Fruit fly (Drosophila melanogaster) whole organism, prepupa: ENCODE measurements around the gene UQCR-C2.

Experiments
- Blimp-1 ChIP-seq: fragments of 200-800 bp; sonication (Bioruptor generic); optimal IDR thresholded peaks from 3 replicates; lab custom pipeline; 2017; ENCODE audit warnings: missing biosample characterization, missing genetic modification characterization, mild to moderate bottlenecking, moderate library complexity, missing genetic modification reagents
- CG11294 ChIP-seq: fragments of 200-800 bp; sonication (Bioruptor generic); IDR thresholded peaks from 2 replicates; pipeline ENCODE4 v1.3.6; 2022; ENCODE audit warnings: missing biosample characterization, missing genetic modification characterization
- CG11762 ChIP-seq: fragments of 200-800 bp; sonication (Bioruptor generic); optimal IDR thresholded peaks from 3 replicates; lab custom pipeline; 2016; ENCODE audit warnings: missing biosample characterization, missing genetic modification characterization; ENCODE audit not compliant: insufficient read depth
- CG11902 ChIP-seq: fragments of 200-800 bp; sonication (Bioruptor generic); optimal IDR thresholded peaks from 3 replicates; lab custom pipeline; 2016; ENCODE audit warnings: missing biosample characterization, missing genetic modification characterization
- CG15336 ChIP-seq: fragments of 200-800 bp; sonication (Bioruptor generic); IDR thresholded peaks from 2 replicates; pipeline ENCODE4 v1.3.6; 2022; ENCODE audit warnings: missing biosample characterization, missing genetic modification characterization
- CG1621 ChIP-seq: fragments of 200-800 bp; sonication (Bioruptor generic); optimal IDR thresholded peaks from 3 replicates; lab custom pipeline; 2018; ENCODE audit warnings: missing biosample characterization, mild to moderate bottlenecking, missing genetic modification characterization
- CG32006 ChIP-seq: fragments of 200-800 bp; sonication (Bioruptor generic); optimal IDR thresholded peaks from 3 replicates; lab custom pipeline; 2017; ENCODE audit warnings: missing biosample characterization, mild to moderate bottlenecking, missing genetic modification characterization
- CG3919 ChIP-seq: fragments of 200-800 bp; sonication (Bioruptor generic); optimal IDR thresholded peaks from 3 replicates; lab custom pipeline; 2016; ENCODE audit warnings: missing biosample characterization, missing genetic modification characterization
- CG4318 ChIP-seq: fragments of 200-800 bp; sonication (Bioruptor generic); optimal IDR thresholded peaks from 3 replicates; lab custom pipeline; 2017; ENCODE audit warnings: missing biosample characterization, mild to moderate bottlenecking, missing genetic modification characterization
- CG6163 ChIP-seq: fragments of 200-800 bp; sonication (Bioruptor generic); IDR thresholded peaks from 3 replicates; pipeline ENCODE4 v1.3.6; 2022; ENCODE audit warnings: missing biosample characterization, missing genetic modification characterization
- CG6792 ChIP-seq: fragments of 200-800 bp; sonication (Bioruptor generic); optimal IDR thresholded peaks from 3 replicates; lab custom pipeline; 2016; ENCODE audit warnings: missing biosample characterization, missing genetic modification characterization
- CG6808 ChIP-seq: fragments of 200-800 bp; sonication (Bioruptor generic); optimal IDR thresholded peaks from 3 replicates; lab custom pipeline; 2017; ENCODE audit warnings: missing biosample characterization, missing genetic modification characterization, mild to moderate bottlenecking, moderate library complexity, missing genetic modification reagents
- CG6854 ChIP-seq: fragments of 200-800 bp; sonication (Bioruptor generic); optimal IDR thresholded peaks from 2 replicates; lab custom pipeline; 2017; ENCODE audit warnings: missing biosample characterization, mild to moderate bottlenecking, missing genetic modification characterization
- CG7368 ChIP-seq: fragments of 200-800 bp; sonication (Bioruptor generic); optimal IDR thresholded peaks from 3 replicates; lab custom pipeline; 2016; ENCODE audit warnings: missing biosample characterization, missing genetic modification characterization
- CG8119 ChIP-seq: fragments of 200-800 bp; sonication (Bioruptor generic); IDR thresholded peaks from 3 replicates; pipeline ENCODE4 v1.3.6; 2022; ENCODE audit warnings: missing biosample characterization, missing genetic modification characterization
- CG8632 ChIP-seq: fragments of 200-800 bp; sonication (Bioruptor generic); optimal IDR thresholded peaks from 3 replicates; lab custom pipeline; 2016; ENCODE audit warnings: missing biosample characterization, missing genetic modification characterization
- CG9139 ChIP-seq: fragments of 200-800 bp; sonication (Bioruptor generic); optimal IDR thresholded peaks from 3 replicates; lab custom pipeline; 2017; ENCODE audit warnings: missing biosample characterization, mild to moderate bottlenecking, missing genetic modification characterization
- Eip78C ChIP-seq: fragments of 200-800 bp; sonication (Bioruptor generic); peaks from one replicate; lab custom pipeline; 2016; ENCODE audit warnings: missing biosample characterization, missing genetic modification characterization
- Eip93F ChIP-seq: fragments of 200-800 bp; sonication (Bioruptor generic); optimal IDR thresholded peaks from 2 replicates; lab custom pipeline; 2016; ENCODE audit warnings: missing biosample characterization, mild to moderate bottlenecking, missing genetic modification characterization
- Ets96B ChIP-seq: fragments of 200-800 bp; optimal IDR thresholded peaks from 2 replicates; lab custom pipeline; 2019; ENCODE audit warnings: missing biosample characterization, mild to moderate bottlenecking, missing genetic modification characterization, moderate library complexity
- Gug ChIP-seq: fragments of 200-800 bp; sonication (Bioruptor generic); IDR thresholded peaks from 2 replicates; pipeline ENCODE4 v1.3.6; 2022; ENCODE audit warnings: missing biosample characterization, missing genetic modification characterization
- Hr38 ChIP-seq: sonication (Bioruptor generic); optimal IDR thresholded peaks from 2 replicates; lab custom pipeline; 2016; ENCODE audit warnings: missing biosample characterization, missing genetic modification characterization
- Hr39 ChIP-seq: fragments of 200-800 bp; sonication (Bioruptor generic); optimal IDR thresholded peaks from 2 replicates; lab custom pipeline; 2016; ENCODE audit warnings: missing biosample characterization, missing genetic modification characterization
- Hr4 ChIP-seq: fragments of 200-800 bp; sonication (Bioruptor generic); optimal IDR thresholded peaks from 3 replicates; lab custom pipeline; 2016; ENCODE audit warnings: missing biosample characterization, missing genetic modification characterization
- Lpt ChIP-seq: fragments of 200-800 bp; sonication (Bioruptor generic); optimal IDR thresholded peaks from 3 replicates; lab custom pipeline; 2016; ENCODE audit warnings: missing biosample characterization, missing genetic modification characterization
- Met ChIP-seq: fragments of 200-800 bp; sonication (Bioruptor generic); optimal IDR thresholded peaks from 3 replicates; lab custom pipeline; 2016; ENCODE audit warnings: missing biosample characterization, missing genetic modification characterization
- OdsH ChIP-seq: fragments of 200-800 bp; sonication (Bioruptor generic); optimal IDR thresholded peaks from 3 replicates; lab custom pipeline; 2016; ENCODE audit warnings: missing biosample characterization, missing genetic modification characterization
- Smox ChIP-seq: fragments of 200-800 bp; sonication (Bioruptor generic); optimal IDR thresholded peaks from 3 replicates; lab custom pipeline; 2016; ENCODE audit warnings: missing biosample characterization, missing genetic modification characterization
- Sox14 ChIP-seq: fragments of 200-800 bp; sonication (Bioruptor generic); optimal IDR thresholded peaks from 3 replicates; lab custom pipeline; 2016; ENCODE audit warnings: missing biosample characterization, missing genetic modification characterization
- Sox15 ChIP-seq: fragments of 200-800 bp; sonication (Bioruptor generic); optimal IDR thresholded peaks from 3 replicates; lab custom pipeline; 2016; ENCODE audit warnings: missing biosample characterization, missing genetic modification characterization
- achi ChIP-seq: fragments of 200-800 bp; sonication (Bioruptor generic); optimal IDR thresholded peaks from 3 replicates; lab custom pipeline; 2016; ENCODE audit warnings: missing biosample characterization, missing genetic modification characterization
- acj6 ChIP-seq: fragments of 200-800 bp; sonication (Bioruptor generic); optimal IDR thresholded peaks from 3 replicates; lab custom pipeline; 2016; ENCODE audit warnings: missing biosample characterization, missing genetic modification characterization
- dac ChIP-seq: fragments of 200-800 bp; sonication (Bioruptor generic); optimal IDR thresholded peaks from 2 replicates; lab custom pipeline; 2017; ENCODE audit warnings: missing biosample characterization, mild to moderate bottlenecking, missing genetic modification characterization
- esn ChIP-seq: fragments of 200-800 bp; sonication (Bioruptor generic); optimal IDR thresholded peaks from 2 replicates; lab custom pipeline; 2016; ENCODE audit warnings: missing biosample characterization, mild to moderate bottlenecking, missing genetic modification characterization, moderate library complexity
- fd59A ChIP-seq: fragments of 200-800 bp; sonication (Bioruptor generic); optimal IDR thresholded peaks from 2 replicates; lab custom pipeline; 2017; ENCODE audit warnings: missing biosample characterization, mild to moderate bottlenecking, missing genetic modification characterization, missing genetic modification reagents
- fd85E ChIP-seq: fragments of 200-800 bp; sonication (Bioruptor generic); optimal IDR thresholded peaks from 3 replicates; lab custom pipeline; 2016; ENCODE audit warnings: missing biosample characterization, missing genetic modification characterization
- fkh ChIP-seq: fragments of 200-800 bp; sonication (Bioruptor generic); optimal IDR thresholded peaks from 3 replicates; lab custom pipeline; 2017; ENCODE audit warnings: missing biosample characterization, mild to moderate bottlenecking, missing genetic modification characterization, moderate library complexity
- net ChIP-seq: fragments of 200-800 bp; sonication (Bioruptor generic); optimal IDR thresholded peaks from 3 replicates; lab custom pipeline; 2016; ENCODE audit warnings: missing biosample characterization, missing genetic modification characterization
- salr ChIP-seq, 2 experiments: fragments of 200-800 bp; sonication (Bioruptor generic); optimal IDR thresholded peaks; 3 replicates each; lab custom pipeline; 2016 to 2018; ENCODE audit warnings: missing biosample characterization in 2 of 2, missing genetic modification characterization in 2 of 2, mild to moderate bottlenecking in 1 of 2
- spab ChIP-seq: fragments of 200-800 bp; sonication (Bioruptor generic); optimal IDR thresholded peaks from 2 replicates; lab custom pipeline; 2017; ENCODE audit warnings: missing biosample characterization, mild to moderate bottlenecking, missing genetic modification characterization, missing genetic modification reagents
- svp ChIP-seq: fragments of 200-800 bp; sonication (Bioruptor generic); peaks from one replicate; lab custom pipeline; 2016; ENCODE audit warnings: missing biosample characterization, missing genetic modification characterization
- topi ChIP-seq: fragments of 200-800 bp; sonication (Bioruptor generic); optimal IDR thresholded peaks from 3 replicates; lab custom pipeline; 2016; ENCODE audit warnings: missing biosample characterization, missing genetic modification characterization

Gene UQCR-C2

DNA sequence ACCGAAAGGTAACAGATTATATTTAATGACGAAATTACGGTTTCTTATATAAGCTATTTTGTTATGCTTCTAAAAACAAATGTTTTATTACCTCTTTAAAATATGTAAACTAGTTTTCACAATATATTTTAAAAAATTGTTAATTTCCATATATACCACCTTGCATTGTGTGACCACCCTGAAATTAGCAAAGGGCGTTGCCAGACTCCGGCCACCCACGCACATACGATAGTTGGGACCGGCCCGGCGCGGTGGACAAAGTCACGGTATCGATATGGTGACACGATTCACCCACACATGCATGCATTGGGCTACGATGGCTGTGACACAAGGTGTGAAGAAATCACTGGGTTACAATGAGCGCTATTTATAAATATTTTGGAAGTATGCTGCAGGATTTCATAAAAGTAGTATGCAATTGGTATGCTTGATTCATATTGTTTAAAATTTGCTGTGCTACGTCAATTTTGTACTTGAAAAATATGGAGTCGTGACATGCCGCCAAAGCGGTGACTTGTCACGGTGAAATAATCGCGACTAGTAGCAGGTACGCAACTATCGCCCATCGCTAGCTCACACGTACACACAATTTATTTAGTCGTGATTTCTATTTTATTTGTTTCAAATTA is 4.2 kb downstream of the UQCR-C2 start (continued):
- TF ChIP-seq CG6808 (no peak), Blimp-1 (GFP tag; lab: Kevin White, UChicago) (no peak), net (GFP tag; lab: Kevin White, UChicago) (no peak), Ets96B (tag; lab: Kevin White, UChicago) (peak; percentile 50), esn (GFP tag; lab: Kevin White, UChicago) (peak; percentile 66), CG3919 (GFP tag; lab: Kevin White, UChicago) (peak; percentile 59), CG15336 (GFP tag; lab: Robert Waterston, UW) (peak; percentile 43; the same call in 1 of the 2 replicates), CG11762 (no peak), CG1621 (tag; lab: Kevin White, UChicago) (peak; percentile 37), CG8119 (GFP tag; lab: Robert Waterston, UW) (0 out of 3 replicates have a peak, but pooled peaks have one; percentile 54), Sox14 (peak; percentile 64), achi (no peak), spab (GFP tag; lab: Kevin White, UChicago) (no peak), topi (GFP tag; lab: Kevin White, UChicago) (peak; percentile 42), CG6163 (peak; percentile 38; the same call in 1 of the 3 replicates), Met (GFP tag; lab: Kevin White, UChicago) (no peak), Smox (GFP tag; lab: Kevin White, UChicago) (no peak), OdsH (GFP tag; lab: Kevin White, UChicago) (peak; percentile 55), Hr39 (GFP tag; lab: Kevin White, UChicago) (peak; percentile 49)

DNA sequence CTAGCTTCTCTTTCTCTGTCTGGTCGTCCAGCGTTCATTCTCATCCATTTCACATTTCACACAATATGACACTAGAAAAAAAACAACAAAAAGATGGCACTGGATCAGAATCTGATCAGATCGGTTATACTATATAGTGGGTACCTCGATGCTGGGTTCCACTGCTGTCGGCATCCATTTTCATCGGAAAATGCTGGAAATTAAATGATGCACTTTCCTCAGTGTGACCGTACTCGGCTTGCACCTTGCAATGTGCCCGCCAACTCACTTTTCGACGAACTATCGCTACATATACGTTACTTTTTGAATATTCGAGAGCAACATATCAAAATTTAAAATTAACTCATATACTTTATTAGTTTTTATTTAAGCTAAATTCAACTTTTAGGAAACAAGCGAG is 6.9 kb downstream of the UQCR-C2 start, which contains the start of gene tra:
Gene tra (minus strand): TSS at position 191 of the 400 bp plus-strand sequence.
- peak; percentile 69 for TF ChIP-seq Eip78C (GFP tag; lab: Kevin White, UChicago)
- no peak for TF ChIP-seq CG9139 (GFP tag; lab: Kevin White, UChicago)

DNA sequence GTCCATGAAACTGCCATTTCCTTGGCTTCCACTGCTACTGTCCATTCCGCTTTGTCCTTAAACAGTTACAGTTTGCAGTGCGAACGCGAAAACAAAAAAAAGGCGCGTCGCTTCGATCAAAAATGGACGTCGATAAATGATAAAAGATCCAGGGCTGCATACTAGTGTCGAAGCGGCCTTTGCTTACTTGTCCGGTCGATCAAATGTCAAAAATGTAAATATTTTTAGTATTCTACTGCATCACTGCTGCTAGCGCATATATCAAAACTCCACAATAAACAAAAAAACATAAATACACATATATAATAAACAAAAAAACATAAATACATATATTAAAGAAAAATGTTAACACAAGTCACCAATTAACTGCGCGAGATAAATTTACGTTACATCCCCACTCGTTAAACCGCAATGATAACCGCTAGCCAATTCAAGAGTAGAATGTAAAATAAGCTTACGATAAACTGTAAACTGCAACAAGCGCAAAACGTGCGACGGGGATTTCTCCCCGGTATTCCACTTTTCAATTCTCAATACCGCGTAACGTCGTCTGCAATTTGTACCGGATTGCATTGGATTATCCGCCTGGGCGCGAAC is 11.1 kb downstream of the UQCR-C2 start, which contains the start of the genes spd-2 and Apl:
Gene spd-2 (minus strand): TSS at position 93 of the 597 bp plus-strand sequence.
Gene Apl (plus strand): TSS at position 260 of the 597 bp plus-strand sequence.
- TF ChIP-seq Smox (GFP tag; lab: Kevin White, UChicago) (no peak), CG1621 (tag; lab: Kevin White, UChicago) (peak; percentile 12), dac (no peak), Hr38 (no peak), Lpt (GFP tag; lab: Kevin White, UChicago) (no peak), CG4318 (GFP tag; lab: Kevin White, UChicago) (no peak), fd59A (no peak)
- TF ChIP-seq, all 60 proteins: peak for 1

DNA sequence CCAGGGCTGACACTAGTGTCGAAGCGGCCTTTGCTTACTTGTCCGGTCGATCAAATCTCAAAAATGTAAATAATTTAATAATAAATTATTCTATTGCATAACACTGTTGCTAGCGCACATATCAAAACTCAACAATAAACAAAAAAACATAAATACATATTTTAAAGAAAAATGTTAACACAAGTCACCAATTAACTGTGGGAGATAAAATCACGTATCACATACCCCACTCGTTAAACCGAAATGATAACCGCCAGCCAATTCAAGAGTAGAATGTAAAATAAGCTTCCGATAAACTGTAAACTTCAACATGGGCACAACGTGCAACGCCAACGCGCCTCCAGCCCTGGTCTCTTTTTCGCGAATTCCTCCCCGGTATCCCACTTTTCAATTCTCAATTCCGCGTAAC is 18.8 kb downstream of the UQCR-C2 start, which contains the start of gene Arts:
Gene Arts (plus strand): TSS at position 116 of the 409 bp plus-strand sequence.
- TF ChIP-seq Met (GFP tag; lab: Kevin White, UChicago), result peak; percentile 25
- TF ChIP-seq CG11294, result no peak
- peak; percentile 30 for TF ChIP-seq Hr4
- no peak for TF ChIP-seq Gug
- TF ChIP-seq Eip78C (GFP tag; lab: Kevin White, UChicago), result peak; percentile 57
- TF ChIP-seq CG6854, result no peak
- TF ChIP-seq CG11902 (GFP tag; lab: Kevin White, UChicago), result no peak
- no peak for TF ChIP-seq CG9139 (GFP tag; lab: Kevin White, UChicago)
- TF ChIP-seq esn (GFP tag; lab: Kevin White, UChicago), result peak; percentile 41
- TF ChIP-seq fd85E, result no peak
- no peak for TF ChIP-seq fd59A
- peak; percentile 20 for TF ChIP-seq OdsH (GFP tag; lab: Kevin White, UChicago)
- TF ChIP-seq CG6792 (GFP tag; lab: Kevin White, UChicago), result peak; percentile 17
- no peak for TF ChIP-seq CG11762
- no peak for TF ChIP-seq Sox15 (GFP tag; lab: Kevin White, UChicago)
- peak; percentile 38 for TF ChIP-seq achi
- no peak for TF ChIP-seq salr (GFP tag; optimal IDR thresholded peaks at IDR 0.05; lab: Kevin White, UChicago)
- peak; percentile 34 for TF ChIP-seq Eip93F (GFP tag; lab: Kevin White, UChicago)
- TF ChIP-seq Hr39 (GFP tag; lab: Kevin White, UChicago), result peak; percentile 5
- TF ChIP-seq CG32006 (GFP tag; lab: Kevin White, UChicago), result peak; percentile 40
- no peak for TF ChIP-seq CG7368 (GFP tag; lab: Kevin White, UChicago)
- TF ChIP-seq CG6163, result no peak
- TF ChIP-seq Smox (GFP tag; lab: Kevin White, UChicago), result peak; percentile 0
- peak; percentile 44 for TF ChIP-seq acj6 (GFP tag; lab: Kevin White, UChicago)
- TF ChIP-seq Ets96B (tag; lab: Kevin White, UChicago), result peak; percentile 13
- TF ChIP-seq CG8632 (GFP tag; lab: Kevin White, UChicago), result no peak
- TF ChIP-seq fkh, result peak; percentile 34
- no peak for TF ChIP-seq dac
- TF ChIP-seq svp (GFP tag; lab: Kevin White, UChicago), result peak; percentile 74
